Fruit fly (Drosophila melanogaster) whole organism, embryonic: ENCODE results near the gene Cks85A.

Experiments used
- Atf-2 ChIP-seq: fragments of 200-800 bp; sonication (Bioruptor generic); optimal IDR thresholded peaks from 2 replicates; lab custom pipeline; 2016; ENCODE audit warnings: missing biosample characterization, missing genetic modification characterization
- B-H1 ChIP-seq: fragments of 200-800 bp; sonication (Bioruptor generic); IDR thresholded peaks from 3 replicates; pipeline ENCODE4 v1.3.6; 2022; ENCODE audit warnings: missing biosample characterization, missing genetic modification characterization
- CG10274 ChIP-seq: fragments of 200-800 bp; sonication (Bioruptor generic); optimal IDR thresholded peaks from 3 replicates; lab custom pipeline; 2017; ENCODE audit warnings: missing biosample characterization, mild to moderate bottlenecking, missing genetic modification characterization
- CG10565 ChIP-seq: fragments of 200-800 bp; sonication (Bioruptor generic); optimal IDR thresholded peaks from 3 replicates; lab custom pipeline; 2016; ENCODE audit warnings: missing biosample characterization, mild to moderate bottlenecking, missing genetic modification characterization
- CG11085 ChIP-seq: fragments of 200-800 bp; sonication (Bioruptor generic); IDR thresholded peaks from 2 replicates; pipeline ENCODE4 v1.3.6; 2022; ENCODE audit warnings: missing biosample characterization, missing genetic modification characterization
- CG11695 ChIP-seq: fragments of 200-800 bp; sonication (Bioruptor generic); IDR thresholded peaks from 3 replicates; pipeline ENCODE4 v1.3.6; 2022; ENCODE audit warnings: missing biosample characterization, missing genetic modification characterization
- CG12744 ChIP-seq: fragments of 200-800 bp; sonication (Bioruptor generic); optimal IDR thresholded peaks from 2 replicates; lab custom pipeline; 2016; ENCODE audit warnings: missing biosample characterization, missing genetic modification characterization
- CG12942 ChIP-seq: fragments of 200-800 bp; sonication (Bioruptor generic); optimal IDR thresholded peaks from 3 replicates; lab custom pipeline; 2016; ENCODE audit warnings: missing biosample characterization, missing genetic modification characterization
- CG16813 ChIP-seq: fragments of 200-800 bp; sonication (Bioruptor generic); IDR thresholded peaks from 3 replicates; pipeline ENCODE4 v1.3.6; 2022; ENCODE audit warnings: missing biosample characterization, missing genetic modification characterization; ENCODE audit not compliant: partially characterized antibody
- CG17328 ChIP-seq: fragments of 200-800 bp; sonication (Bioruptor generic); IDR thresholded peaks from 2 replicates; pipeline ENCODE4 v1.3.6; 2022; ENCODE audit warnings: missing biosample characterization, missing genetic modification characterization
- CG17385 ChIP-seq: fragments of 200-800 bp; sonication (Bioruptor generic); optimal IDR thresholded peaks from 3 replicates; lab custom pipeline; 2018; ENCODE audit warnings: missing biosample characterization, mild to moderate bottlenecking, missing genetic modification characterization
- CG2875 ChIP-seq: fragments of 200-800 bp; sonication (Bioruptor generic); optimal IDR thresholded peaks from 2 replicates; lab custom pipeline; 2017; ENCODE audit warnings: missing biosample characterization, mild to moderate bottlenecking, missing genetic modification characterization, missing genetic modification reagents
- CG30431 ChIP-seq: fragments of 200-800 bp; sonication (Bioruptor generic); optimal IDR thresholded peaks from 2 replicates; lab custom pipeline; 2017; ENCODE audit warnings: missing biosample characterization, missing genetic modification characterization
- CG3281 ChIP-seq: fragments of 200-800 bp; sonication (Bioruptor generic); optimal IDR thresholded peaks from 3 replicates; lab custom pipeline; 2017; ENCODE audit warnings: missing biosample characterization, mild to moderate bottlenecking, missing genetic modification characterization
- CG34376 ChIP-seq: fragments of 200-800 bp; sonication (Bioruptor generic); optimal IDR thresholded peaks from 2 replicates; lab custom pipeline; 2018; ENCODE audit warnings: missing biosample characterization, mild to moderate bottlenecking, missing genetic modification characterization
- CG34422 ChIP-seq: fragments of 200-800 bp; sonication (Bioruptor generic); IDR thresholded peaks from 3 replicates; pipeline ENCODE4 v1.3.6; 2022; ENCODE audit warnings: missing biosample characterization, missing genetic modification characterization
- CG4424 ChIP-seq: fragments of 200-800 bp; sonication (Bioruptor generic); optimal IDR thresholded peaks from 3 replicates; lab custom pipeline; 2016; ENCODE audit warnings: missing biosample characterization, missing genetic modification characterization
- CG6813 ChIP-seq: fragments of 200-800 bp; sonication (Bioruptor generic); optimal IDR thresholded peaks from 2 replicates; lab custom pipeline; 2017; ENCODE audit warnings: missing biosample characterization, missing genetic modification characterization, mild to moderate bottlenecking, moderate library complexity, missing genetic modification reagents
- CG7839 ChIP-seq: fragments of 200-800 bp; sonication (Bioruptor generic); optimal IDR thresholded peaks from 3 replicates; lab custom pipeline; 2018; ENCODE audit warnings: missing biosample characterization, mild to moderate bottlenecking, missing genetic modification characterization, moderate library complexity
- CG7987 ChIP-seq: fragments of 200-800 bp; sonication (Bioruptor generic); optimal IDR thresholded peaks from 2 replicates; lab custom pipeline; 2018; ENCODE audit warnings: missing biosample characterization, mild to moderate bottlenecking, missing genetic modification characterization, moderate library complexity
- CG8388 ChIP-seq: fragments of 200-800 bp; sonication (Bioruptor generic); optimal IDR thresholded peaks from 2 replicates; lab custom pipeline; 2019; ENCODE audit warnings: missing biosample characterization, mild to moderate bottlenecking, missing genetic modification characterization, moderate library complexity
- CG9215 ChIP-seq: fragments of 200-800 bp; sonication (Bioruptor generic); IDR thresholded peaks from 2 replicates; pipeline ENCODE4 v1.3.6; 2022; ENCODE audit warnings: missing biosample characterization, missing genetic modification characterization
- Dad ChIP-seq: fragments of 200-800 bp; sonication (Bioruptor generic); optimal IDR thresholded peaks from 3 replicates; lab custom pipeline; 2016; ENCODE audit warnings: missing biosample characterization, missing genetic modification characterization
- Dfd ChIP-seq, 2 experiments: fragments of >200 bp; optimal IDR thresholded peaks; 2 replicates each; lab custom pipeline; 2017; ENCODE audit warnings: missing biosample characterization in 2 of 2, missing genetic modification characterization in 2 of 2
- Dll ChIP-seq: fragments of 200-800 bp; sonication (Bioruptor generic); IDR thresholded peaks from 4 replicates; pipeline ENCODE4 v1.3.6; 2022; ENCODE audit warnings: missing biosample characterization, missing genetic modification characterization; ENCODE audit not compliant: partially characterized antibody
- Ets97D ChIP-seq: fragments of 200-800 bp; sonication (Bioruptor generic); optimal IDR thresholded peaks from 3 replicates; lab custom pipeline; 2016; ENCODE audit warnings: missing biosample characterization, missing genetic modification characterization
- Lim3 ChIP-seq: fragments of 200-800 bp; sonication (Bioruptor generic); IDR thresholded peaks from 2 replicates; pipeline ENCODE4 v1.3.6; 2022; ENCODE audit warnings: missing biosample characterization, missing genetic modification characterization
- MTF-1 ChIP-seq: fragments of 200-800 bp; sonication (Bioruptor generic); optimal IDR thresholded peaks from 2 replicates; lab custom pipeline; 2018; ENCODE audit warnings: missing biosample characterization, mild to moderate bottlenecking, missing genetic modification characterization, borderline replicate concordance
- Med ChIP-seq: fragments of 200-800 bp; sonication (Bioruptor generic); peaks from one replicate; lab custom pipeline; 2016; ENCODE audit warnings: missing biosample characterization, missing genetic modification characterization, mild to moderate bottlenecking, inconsistent platforms, moderate library complexity
- Opbp ChIP-seq: fragments of 200-800 bp; sonication (Bioruptor generic); IDR thresholded peaks from 3 replicates; pipeline ENCODE4 v1.3.6; 2022; ENCODE audit warnings: missing biosample characterization, missing genetic modification characterization; ENCODE audit not compliant: partially characterized antibody
- PHDP ChIP-seq: fragments of 200-800 bp; sonication (Bioruptor generic); optimal IDR thresholded peaks from 3 replicates; lab custom pipeline; 2018; ENCODE audit warnings: missing biosample characterization, mild to moderate bottlenecking, missing genetic modification characterization, moderate library complexity
- Rx ChIP-seq: fragments of 200-800 bp; sonication (Bioruptor generic); IDR thresholded peaks from 2 replicates; pipeline ENCODE4 v1.3.6; 2022; ENCODE audit warnings: missing biosample characterization, missing genetic modification characterization
- bigmax ChIP-seq: fragments of 200-800 bp; sonication (Bioruptor generic); optimal IDR thresholded peaks from 2 replicates; lab custom pipeline; 2018; ENCODE audit warnings: missing biosample characterization, mild to moderate bottlenecking, missing genetic modification characterization
- esg ChIP-seq: fragments of 200-800 bp; sonication (Bioruptor generic); conservative IDR thresholded peaks from 2 replicates; pipeline ENCODE4 v1.3.6; 2022; ENCODE audit warnings: missing biosample characterization, missing genetic modification characterization
- gcm ChIP-seq: fragments of 200-800 bp; sonication (Bioruptor generic); optimal IDR thresholded peaks from 2 replicates; lab custom pipeline; 2019; ENCODE audit warnings: missing biosample characterization, mild to moderate bottlenecking, missing genetic modification characterization, moderate library complexity
- gt ChIP-seq: fragments of 200-800 bp; sonication (Bioruptor generic); IDR thresholded peaks from 2 replicates; pipeline ENCODE4 v1.3.6; 2022; ENCODE audit warnings: missing biosample characterization, missing genetic modification characterization
- jigr1 ChIP-seq: fragments of 200-800 bp; sonication (Bioruptor generic); IDR thresholded peaks from 3 replicates; pipeline ENCODE4 v1.3.6; 2022; ENCODE audit warnings: missing biosample characterization, missing genetic modification characterization
- mld ChIP-seq: fragments of 200-800 bp; sonication (Bioruptor generic); IDR thresholded peaks from 3 replicates; pipeline ENCODE4 v1.3.6; 2022; ENCODE audit warnings: missing biosample characterization, missing genetic modification characterization; ENCODE audit not compliant: partially characterized antibody
- nerfin-1 ChIP-seq: fragments of 200-800 bp; sonication (Bioruptor generic); optimal IDR thresholded peaks from 3 replicates; lab custom pipeline; 2019; ENCODE audit warnings: missing biosample characterization, mild to moderate bottlenecking, missing genetic modification characterization, moderate library complexity
- org-1 ChIP-seq: fragments of 200-800 bp; sonication (Bioruptor generic); optimal IDR thresholded peaks from 2 replicates; lab custom pipeline; 2017; ENCODE audit warnings: missing biosample characterization, missing genetic modification characterization
- p53 ChIP-seq: fragments of 200-800 bp; sonication (Bioruptor generic); optimal IDR thresholded peaks from 2 replicates; lab custom pipeline; 2016; ENCODE audit warnings: missing biosample characterization, missing genetic modification characterization
- peb ChIP-seq: fragments of 200-800 bp; sonication (Bioruptor generic); IDR thresholded peaks from 2 replicates; pipeline ENCODE4 v1.3.6; 2022; ENCODE audit warnings: missing biosample characterization, missing genetic modification characterization
- row ChIP-seq: fragments of 200-800 bp; sonication (Bioruptor generic); IDR thresholded peaks from 3 replicates; pipeline ENCODE4 v1.3.6; 2022; ENCODE audit warnings: missing biosample characterization, missing genetic modification characterization
- sna ChIP-seq: fragments of 200-800 bp; sonication (Bioruptor generic); IDR thresholded peaks from 2 replicates; pipeline ENCODE4 v1.3.6; 2022; ENCODE audit warnings: missing biosample characterization, missing genetic modification characterization; ENCODE audit not compliant: partially characterized antibody
- ssp ChIP-seq: fragments of 200-800 bp; sonication (Bioruptor generic); IDR thresholded peaks from 2 replicates; pipeline ENCODE4 v1.3.6; 2022; ENCODE audit warnings: missing biosample characterization, missing genetic modification characterization
- tin ChIP-seq: fragments of 200-800 bp; sonication (Bioruptor generic); optimal IDR thresholded peaks from 3 replicates; lab custom pipeline; 2016; ENCODE audit warnings: missing biosample characterization, missing genetic modification characterization
- tna ChIP-seq: fragments of 200-800 bp; sonication (Bioruptor generic); IDR thresholded peaks from 2 replicates; pipeline ENCODE4 v1.3.6; 2022; ENCODE audit warnings: missing biosample characterization, missing genetic modification characterization; ENCODE audit not compliant: partially characterized antibody
- toy ChIP-seq: fragments of 200-800 bp; sonication (Bioruptor generic); IDR thresholded peaks from 2 replicates; pipeline ENCODE4 v1.3.6; 2022; ENCODE audit warnings: missing biosample characterization, missing genetic modification characterization
- vnd ChIP-seq: fragments of 200-800 bp; sonication (Bioruptor generic); IDR thresholded peaks from 3 replicates; pipeline ENCODE4 v1.3.6; 2022; ENCODE audit warnings: missing biosample characterization, missing genetic modification characterization; ENCODE audit not compliant: partially characterized antibody

The Cks85A gene

dm6 chr3R:8731597-8732263 is 13.5 kb upstream of the Cks85A start, which contains the start of the genes M1BP and CG8202 (continued):
- TF ChIP-seq CG12744 (GFP tag; lab: Kevin White, UChicago) (peak; percentile 31), Lim3 (GFP tag; lab: Robert Waterston, UW) (no peak), CG16813 (GFP tag; lab: Robert Waterston, UW) (no peak), CG10565 (GFP tag; lab: Kevin White, UChicago) (peak; percentile 43), Med (peak; percentile 89), Rx (GFP tag; lab: Robert Waterston, UW) (0 out of 2 replicates have a peak, but pooled peaks have one; percentile 40), esg (GFP tag; lab: Robert Waterston, UW) (peak; percentile 67; the same call in 1 of the 2 replicates), CG10274 (no peak), PHDP (tag; lab: Kevin White, UChicago) (peak; percentile 91), gcm (GFP tag; lab: Kevin White, UChicago) (peak; percentile 94), toy (GFP tag; lab: Robert Waterston, UW) (no peak; the same call in 1 of the 2 replicates), Dfd (GFP tag; optimal IDR thresholded peaks at IDR 0.05; lab: Kevin White, UChicago) (no peak), p53 (no peak), tin (peak; percentile 88), CG34376 (GFP tag; lab: Kevin White, UChicago) (peak; percentile 47), CG12942 (GFP tag; lab: Kevin White, UChicago) (peak; percentile 90), CG6813 (GFP tag; lab: Kevin White, UChicago) (peak; percentile 81), nerfin-1 (tag; lab: Kevin White, UChicago) (peak; percentile 90), CG3281 (peak; percentile 93), B-H1 (GFP tag; lab: Robert Waterston, UW) (peak; percentile 65; the same call in 2 of the 3 replicates), MTF-1 (GFP tag; lab: Kevin White, UChicago) (peak; percentile 37), Dad (peak; percentile 43), CG7839 (tag; lab: Kevin White, UChicago) (peak; percentile 94), CG4424 (GFP tag; lab: Kevin White, UChicago) (peak; percentile 91), peb (GFP tag; lab: Robert Waterston, UW) (no peak), org-1 (GFP tag; lab: Kevin White, UChicago) (peak; percentile 71), vnd (GFP tag; lab: Robert Waterston, UW) (no peak), CG30431 (GFP tag; lab: Kevin White, UChicago) (peak; percentile 85), CG9215 (GFP tag; lab: Robert Waterston, UW) (peak; percentile 83), Opbp (GFP tag; lab: Robert Waterston, UW) (no peak), bigmax (no peak), Ets97D (GFP tag; lab: Kevin White, UChicago) (no peak), CG7987 (GFP tag; lab: Kevin White, UChicago) (no peak), sna (GFP tag; lab: Robert Waterston, UW) (no peak), CG11085 (peak; percentile 56; the same call in 1 of the 2 replicates), jigr1 (GFP tag; lab: Robert Waterston, UW) (0 out of 3 replicates have a peak, but pooled peaks have one; percentile 42), tna (GFP tag; lab: Robert Waterston, UW) (no peak), ssp (peak; percentile 56; the same call in 1 of the 2 replicates), CG17385 (GFP tag; lab: Kevin White, UChicago) (peak; percentile 89), CG17328 (GFP tag; lab: Robert Waterston, UW) (no peak; the same call in 1 of the 2 replicates), CG34422 (GFP tag; lab: Robert Waterston, UW) (peak; percentile 86), CG11695 (GFP tag; lab: Robert Waterston, UW) (peak; percentile 70; the same call in 2 of the 3 replicates), gt (no peak), CG2875 (peak; percentile 76), row (GFP tag; lab: Robert Waterston, UW) (peak; percentile 91), CG8388 (GFP tag; lab: Kevin White, UChicago) (peak; percentile 91), Atf-2 (GFP tag; lab: Kevin White, UChicago) (no peak), mld (GFP tag; lab: Robert Waterston, UW) (no peak), Dll (no peak)
